Fruit fly (Drosophila melanogaster) whole organism, embryonic: ENCODE measurements around the gene CG5506.

ENCODE experiments used
- Ada2b ChIP-seq: fragments of 200-800 bp; sonication (Bioruptor generic); IDR thresholded peaks from 2 replicates; pipeline ENCODE4 v1.3.6; 2022; ENCODE audit warnings: missing biosample characterization, missing genetic modification characterization
- Adf1 ChIP-seq: fragments of 200-800 bp; sonication (Bioruptor generic); IDR thresholded peaks from 2 replicates; pipeline ENCODE4 v1.3.6; 2022; ENCODE audit warnings: missing biosample characterization, missing genetic modification characterization
- Atf-2 ChIP-seq: fragments of 200-800 bp; sonication (Bioruptor generic); optimal IDR thresholded peaks from 2 replicates; lab custom pipeline; 2016; ENCODE audit warnings: missing biosample characterization, missing genetic modification characterization
- B-H1 ChIP-seq: fragments of 200-800 bp; sonication (Bioruptor generic); IDR thresholded peaks from 3 replicates; pipeline ENCODE4 v1.3.6; 2022; ENCODE audit warnings: missing biosample characterization, missing genetic modification characterization
- Bdp1 ChIP-seq: fragments of 200-800 bp; sonication (Bioruptor generic); optimal IDR thresholded peaks from 3 replicates; lab custom pipeline; 2016; ENCODE audit warnings: missing biosample characterization, missing genetic modification characterization
- Blimp-1 ChIP-seq: fragments of 200-800 bp; sonication (Bioruptor generic); optimal IDR thresholded peaks from 3 replicates; lab custom pipeline; 2018; ENCODE audit warnings: missing biosample characterization, missing genetic modification characterization, mild to moderate bottlenecking, moderate library complexity, missing genetic modification reagents
- CG11247 ChIP-seq: fragments of 200-800 bp; sonication (Bioruptor generic); IDR thresholded peaks from 2 replicates; pipeline ENCODE4 v1.3.6; 2022; ENCODE audit warnings: missing biosample characterization, missing genetic modification characterization
- CG1233 ChIP-seq: fragments of 200-800 bp; sonication (Bioruptor generic); optimal IDR thresholded peaks from 4 replicates; lab custom pipeline; 2018; ENCODE audit warnings: missing biosample characterization, mild to moderate bottlenecking, missing genetic modification characterization
- CG12659 ChIP-seq: fragments of 200-800 bp; sonication (Bioruptor generic); optimal IDR thresholded peaks from 3 replicates; lab custom pipeline; 2017; ENCODE audit warnings: mild to moderate bottlenecking, missing biosample characterization, missing genetic modification reagents, missing genetic modification characterization
- CG15601 ChIP-seq: fragments of 200-800 bp; sonication (Bioruptor generic); optimal IDR thresholded peaks from 3 replicates; lab custom pipeline; 2019; ENCODE audit warnings: missing biosample characterization, mild to moderate bottlenecking, missing genetic modification characterization, moderate library complexity
- CG17912 ChIP-seq: fragments of 200-800 bp; sonication (Bioruptor generic); optimal IDR thresholded peaks from 2 replicates; lab custom pipeline; 2018; ENCODE audit warnings: missing biosample characterization, mild to moderate bottlenecking, missing genetic modification characterization
- CG1792 ChIP-seq: fragments of 200-800 bp; sonication (Bioruptor generic); optimal IDR thresholded peaks from 2 replicates; lab custom pipeline; 2016; ENCODE audit warnings: missing biosample characterization, missing genetic modification characterization
- CG18764 ChIP-seq: fragments of 200-800 bp; sonication (Bioruptor generic); optimal IDR thresholded peaks from 3 replicates; lab custom pipeline; 2016; ENCODE audit warnings: missing biosample characterization, missing genetic modification characterization
- CG2712 ChIP-seq: fragments of 200-800 bp; optimal IDR thresholded peaks from 3 replicates; lab custom pipeline; 2019; ENCODE audit warnings: missing biosample characterization, mild to moderate bottlenecking, missing genetic modification characterization, moderate library complexity
- CG30431 ChIP-seq: fragments of 200-800 bp; sonication (Bioruptor generic); optimal IDR thresholded peaks from 2 replicates; lab custom pipeline; 2017; ENCODE audit warnings: missing biosample characterization, missing genetic modification characterization
- CG31224 ChIP-seq: fragments of 200-800 bp; sonication (Bioruptor generic); IDR thresholded peaks from 2 replicates; pipeline ENCODE4 v1.3.6; 2022; ENCODE audit warnings: missing biosample characterization, missing genetic modification characterization
- CG3726 ChIP-seq: fragments of 200-800 bp; sonication (Bioruptor generic); IDR thresholded peaks from 3 replicates; pipeline ENCODE4, ENCODE4 v1.3.6; 2022; ENCODE audit warnings: missing biosample characterization, missing genetic modification characterization
- CG4424 ChIP-seq: fragments of 200-800 bp; sonication (Bioruptor generic); optimal IDR thresholded peaks from 3 replicates; lab custom pipeline; 2016; ENCODE audit warnings: missing biosample characterization, missing genetic modification characterization
- CG7928 ChIP-seq: fragments of 200-800 bp; sonication (Bioruptor generic); optimal IDR thresholded peaks from 2 replicates; lab custom pipeline; 2017; ENCODE audit warnings: missing biosample characterization, mild to moderate bottlenecking, missing genetic modification characterization
- CHES-1-like ChIP-seq: fragments of 200-800 bp; sonication (Bioruptor generic); optimal IDR thresholded peaks from 2 replicates; lab custom pipeline; 2016; ENCODE audit warnings: missing biosample characterization, missing genetic modification characterization
- Chrac-16 ChIP-seq: fragments of 200-800 bp; sonication (Bioruptor generic); optimal IDR thresholded peaks from 3 replicates; lab custom pipeline; 2016; ENCODE audit warnings: missing biosample characterization, missing genetic modification characterization
- D ChIP-seq, 2 experiments: fragments of 200-800 bp in 1 of 2; fragments of >200 bp in 1 of 2; sonication (Bioruptor generic) in 1 of 2; optimal IDR thresholded peaks; 2 replicates in 1 of 2; 3 replicates in 1 of 2; lab custom pipeline; 2017; ENCODE audit warnings: mild to moderate bottlenecking in 1 of 2, missing biosample characterization in 1 of 2, missing genetic modification characterization in 1 of 2, missing genetic modification reagents in 1 of 2
- Deaf1 ChIP-seq: fragments of 200-800 bp; optimal IDR thresholded peaks from 3 replicates; lab custom pipeline; 2019; ENCODE audit warnings: missing biosample characterization, mild to moderate bottlenecking, missing genetic modification characterization, moderate library complexity
- Dll ChIP-seq: fragments of 200-800 bp; sonication (Bioruptor generic); IDR thresholded peaks from 4 replicates; pipeline ENCODE4 v1.3.6; 2022; ENCODE audit warnings: missing biosample characterization, missing genetic modification characterization; ENCODE audit not compliant: partially characterized antibody
- Jarid2 ChIP-seq: fragments of 200-800 bp; sonication (Bioruptor generic); optimal IDR thresholded peaks from 3 replicates; lab custom pipeline; 2017; ENCODE audit warnings: mild to moderate bottlenecking, missing biosample characterization, missing genetic modification reagents, missing genetic modification characterization
- Lpt ChIP-seq: fragments of >200 bp; optimal IDR thresholded peaks from 2 replicates; lab custom pipeline; 2018; ENCODE audit warnings: missing biosample characterization, missing genetic modification characterization
- Nf-YC ChIP-seq: fragments of 200-800 bp; optimal IDR thresholded peaks from 3 replicates; lab custom pipeline; 2019; ENCODE audit warnings: missing biosample characterization, mild to moderate bottlenecking, missing genetic modification characterization, moderate library complexity
- NfI ChIP-seq: fragments of 200-800 bp; sonication (Bioruptor generic); optimal IDR thresholded peaks from 3 replicates; lab custom pipeline; 2018; ENCODE audit warnings: missing biosample characterization, mild to moderate bottlenecking, missing genetic modification characterization, moderate library complexity
- Sin3A ChIP-seq: fragments of >200 bp; optimal IDR thresholded peaks from 2 replicates; lab custom pipeline; 2018
- Taf1 ChIP-seq: fragments of 200-800 bp; sonication (Bioruptor generic); IDR thresholded peaks from 2 replicates; pipeline ENCODE4 v1.3.6; 2022; ENCODE audit warnings: missing biosample characterization, missing genetic modification characterization
- abd-A ChIP-seq: fragments of 200-800 bp; sonication (Bioruptor generic); optimal IDR thresholded peaks from 3 replicates; lab custom pipeline; 2019; ENCODE audit warnings: missing biosample characterization, mild to moderate bottlenecking, missing genetic modification characterization, moderate library complexity
- al ChIP-seq: fragments of 200-800 bp; sonication (Bioruptor generic); IDR thresholded peaks from 2 replicates; pipeline ENCODE4 v1.3.6; 2022; ENCODE audit warnings: missing biosample characterization, missing genetic modification characterization
- cad ChIP-seq: fragments of >200 bp; optimal IDR thresholded peaks from 2 replicates; lab custom pipeline; 2017; ENCODE audit warnings: missing biosample characterization, missing genetic modification characterization
- ci ChIP-seq: fragments of 200-800 bp; sonication (Bioruptor generic); IDR thresholded peaks from 3 replicates; pipeline ENCODE4 v1.3.6; 2022; ENCODE audit warnings: missing biosample characterization, missing genetic modification characterization
- crp ChIP-seq, 2 experiments: fragments of 200-800 bp; sonication (Bioruptor generic); optimal IDR thresholded peaks; 2 replicates in 1 of 2; 3 replicates in 1 of 2; lab custom pipeline; 2017; ENCODE audit warnings: missing biosample characterization in 2 of 2, missing genetic modification characterization in 2 of 2, mild to moderate bottlenecking in 1 of 2, moderate library complexity in 1 of 2
- emc ChIP-seq: fragments of 200-800 bp; sonication (Bioruptor generic); optimal IDR thresholded peaks from 2 replicates; lab custom pipeline; 2016; ENCODE audit warnings: missing biosample characterization, missing genetic modification characterization
- gt ChIP-seq: fragments of 200-800 bp; sonication (Bioruptor generic); IDR thresholded peaks from 2 replicates; pipeline ENCODE4 v1.3.6; 2022; ENCODE audit warnings: missing biosample characterization, missing genetic modification characterization
- inv ChIP-seq: fragments of 200-800 bp; sonication (Bioruptor generic); IDR thresholded peaks from 2 replicates; pipeline ENCODE4 v1.3.6; 2022; ENCODE audit warnings: missing biosample characterization, missing genetic modification characterization; ENCODE audit not compliant: partially characterized antibody
- lmd ChIP-seq: fragments of 200-800 bp; sonication (Bioruptor generic); IDR thresholded peaks from 2 replicates; pipeline ENCODE4 v1.3.6; 2022; ENCODE audit warnings: missing biosample characterization, missing genetic modification characterization
- mirr ChIP-seq: fragments of 200-800 bp; sonication (Bioruptor generic); optimal IDR thresholded peaks from 3 replicates; lab custom pipeline; 2018; ENCODE audit warnings: missing biosample characterization, mild to moderate bottlenecking, missing genetic modification characterization
- sc ChIP-seq, 3 experiments: fragments of >200 bp in 2 of 3; fragments of 200-800 bp in 1 of 3; sonication (Bioruptor generic) in 1 of 3; optimal IDR thresholded peaks; 2 replicates in 2 of 3; 3 replicates in 1 of 3; lab custom pipeline; 2017; ENCODE audit warnings: mild to moderate bottlenecking in 1 of 3, missing biosample characterization in 1 of 3, missing genetic modification characterization in 1 of 3, missing genetic modification reagents in 1 of 3
- schlank ChIP-seq: fragments of 200-800 bp; sonication (Bioruptor generic); optimal IDR thresholded peaks from 2 replicates; lab custom pipeline; 2018; ENCODE audit warnings: missing biosample characterization, mild to moderate bottlenecking, missing genetic modification characterization
- sim ChIP-seq: fragments of 200-800 bp; sonication (Bioruptor generic); IDR thresholded peaks from 2 replicates; pipeline ENCODE4 v1.3.6; 2022; ENCODE audit warnings: missing biosample characterization, missing genetic modification characterization
- ssp ChIP-seq: fragments of 200-800 bp; sonication (Bioruptor generic); IDR thresholded peaks from 2 replicates; pipeline ENCODE4 v1.3.6; 2022; ENCODE audit warnings: missing biosample characterization, missing genetic modification characterization
- tx ChIP-seq: fragments of 200-800 bp; sonication (Bioruptor generic); optimal IDR thresholded peaks from 2 replicates; lab custom pipeline; 2016; ENCODE audit warnings: missing biosample characterization, missing genetic modification characterization
- unpg ChIP-seq: fragments of 200-800 bp; sonication (Bioruptor generic); optimal IDR thresholded peaks from 3 replicates; lab custom pipeline; 2018; ENCODE audit warnings: missing biosample characterization, mild to moderate bottlenecking, missing genetic modification characterization, moderate library complexity
- wek ChIP-seq: fragments of 200-800 bp; sonication (Bioruptor generic); optimal IDR thresholded peaks from 3 replicates; lab custom pipeline; 2018; ENCODE audit warnings: missing biosample characterization, mild to moderate bottlenecking, missing genetic modification characterization, moderate library complexity
- zen ChIP-seq: fragments of 200-800 bp; sonication (Bioruptor generic); optimal IDR thresholded peaks from 3 replicates; lab custom pipeline; 2018; ENCODE audit warnings: missing biosample characterization, mild to moderate bottlenecking, missing genetic modification characterization, moderate library complexity

The CG5506 gene

DNA sequence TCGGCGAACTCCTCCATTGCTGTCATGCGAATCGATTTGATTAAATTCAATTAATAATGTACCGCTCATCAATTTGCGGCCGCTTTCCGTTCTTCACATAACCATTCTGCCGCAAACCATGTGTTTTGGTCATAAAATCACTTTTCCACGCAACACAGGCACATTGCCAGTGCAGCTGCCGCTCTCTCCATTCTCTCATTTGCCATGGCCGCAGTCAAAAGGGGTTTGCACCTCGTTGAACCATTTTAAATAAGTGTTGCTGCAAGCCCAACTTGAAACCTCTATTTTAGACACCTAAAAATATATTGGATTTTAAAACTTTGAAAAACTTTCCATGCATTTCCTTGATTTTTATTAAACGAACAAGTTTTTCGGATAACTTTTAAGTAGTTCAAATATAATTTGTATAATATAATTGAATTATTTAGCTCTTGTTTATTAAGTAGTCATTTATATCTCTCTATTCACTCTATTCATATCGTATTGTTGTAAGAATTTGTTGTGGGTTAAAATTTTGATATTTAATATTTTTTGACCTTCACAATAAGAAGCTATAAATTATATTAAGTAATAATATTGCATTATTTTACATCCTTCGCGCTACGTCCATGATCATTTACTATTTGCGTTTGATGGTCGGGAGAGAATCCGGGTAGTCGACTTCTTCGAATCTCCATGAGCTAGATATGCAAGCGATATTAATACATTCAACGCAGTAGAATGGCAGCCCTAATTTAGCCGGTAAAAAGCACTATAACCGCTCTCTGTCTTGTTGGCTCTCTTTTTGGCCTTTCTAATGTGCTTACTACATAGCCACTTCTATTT lies 27.3 kb downstream of the CG5506 start, which contains the start of gene CG5535 (continued):
- TF ChIP-seq Jarid2 (peak; percentile 35), Taf1 (GFP tag; lab: Robert Waterston, UW) (peak; percentile 49), inv (GFP tag; lab: Robert Waterston, UW) (no peak), Ada2b (GFP tag; lab: Robert Waterston, UW) (peak; percentile 33), CHES-1-like (GFP tag; lab: Kevin White, UChicago) (no peak), sim (GFP tag; lab: Robert Waterston, UW) (no peak), zen (tag; lab: Kevin White, UChicago) (peak; percentile 59), lmd (GFP tag; lab: Robert Waterston, UW) (peak; percentile 67), crp (GFP tag; optimal IDR thresholded peaks at IDR 0.05; lab: Kevin White, UChicago) (peak in 1 of 2 experiments; percentile 21), CG30431 (GFP tag; lab: Kevin White, UChicago) (peak; percentile 56), NfI (peak; percentile 78), Atf-2 (GFP tag; lab: Kevin White, UChicago) (peak; percentile 17), CG2712 (peak; percentile 86), cad (GFP tag; lab: Kevin White, UChicago) (no peak), unpg (peak; percentile 76), Adf1 (GFP tag; lab: Robert Waterston, UW) (no peak), CG15601 (tag; lab: Kevin White, UChicago) (peak; percentile 82), D (optimal IDR thresholded peaks at IDR 0.05; lab: Kevin White, UChicago) (no peak), D (GFP tag; optimal IDR thresholded peaks at IDR 0.05; lab: Kevin White, UChicago) (peak; percentile 80), CG4424 (peak; percentile 86), emc (GFP tag; lab: Kevin White, UChicago) (no peak), CG1233 (GFP tag; lab: Kevin White, UChicago) (peak; percentile 87), Lpt (GFP tag; lab: Kevin White, UChicago) (no peak), CG17912 (GFP tag; lab: Kevin White, UChicago) (no peak), tx (GFP tag; lab: Kevin White, UChicago) (no peak), gt (no peak; the same call in 1 of the 2 replicates), sc (optimal IDR thresholded peaks at IDR 0.05; lab: Kevin White, UChicago) (no peak), sc (GFP tag; optimal IDR thresholded peaks at IDR 0.05; lab: Kevin White, UChicago) (peak; percentile 84), CG12659 (GFP tag; lab: Kevin White, UChicago) (peak; percentile 93), CG11247 (GFP tag; lab: Robert Waterston, UW) (peak; percentile 24), Dll (GFP tag; lab: Robert Waterston, UW) (no peak), abd-A (no peak), CG7928 (GFP tag; lab: Kevin White, UChicago) (no peak), wek (GFP tag; lab: Kevin White, UChicago) (no peak), al (GFP tag; lab: Robert Waterston, UW) (peak; percentile 40; the same call in 1 of the 2 replicates), Nf-YC (peak; percentile 84), Deaf1 (tag; lab: Kevin White, UChicago) (peak; percentile 45), Chrac-16 (peak; percentile 64), CG1792 (no peak), ci (GFP tag; lab: Robert Waterston, UW) (peak; percentile 93), CG3726 (GFP tag; lab: Robert Waterston, UW) (no peak; the same call in 2 of the 3 replicates), Sin3A (lab: Kevin White, UChicago) (no peak), mirr (peak; percentile 36), Blimp-1 (GFP tag; lab: Kevin White, UChicago) (peak; percentile 63), ssp (peak; percentile 34; the same call in 1 of the 2 replicates), CG18764 (GFP tag; lab: Kevin White, UChicago) (peak; percentile 29), Bdp1 (GFP tag; lab: Kevin White, UChicago) (no peak), CG31224 (GFP tag; lab: Robert Waterston, UW) (peak; percentile 48; the same call in 1 of the 2 replicates), B-H1 (GFP tag; lab: Robert Waterston, UW) (peak; percentile 33; the same call in 2 of the 3 replicates), schlank (tag; lab: Kevin White, UChicago) (peak; percentile 65)
